Worm (Caenorhabditis elegans): ENCODE data around the gene tbx-37.

- TF ChIP-seq dao-5 (tag; optimal IDR thresholded peaks at IDR 0.05): no peak
- TF ChIP-seq him-1 (tag; optimal IDR thresholded peaks at IDR 0.05): no peak
- no peak for TF ChIP-seq W03F9.2 (tag; optimal IDR thresholded peaks at IDR 0.05)
Observed at ce11 chrIII:11194123-11194522, 32.8 kb downstream of the tbx-37 start.

Data from whole organism, L4/young adult.